Fruit fly (Drosophila melanogaster) whole organism: Measurements from ENCODE around the gene CG6511.

ENCODE experiments used
- CG8478 ChIP-seq: fragments of >200 bp; optimal IDR thresholded peaks from 2 replicates; lab custom pipeline; 2018; ENCODE audit warnings: inconsistent platforms
- Dll ChIP-seq: fragments of >200 bp; optimal IDR thresholded peaks from 2 replicates; lab custom pipeline; 2017
- EcR ChIP-seq, 2 experiments: fragments of >200 bp; optimal IDR thresholded peaks; 2 replicates each; lab custom pipeline; 2017; ENCODE audit warnings: missing biosample characterization in 2 of 2, missing genetic modification characterization in 2 of 2, missing genetic modification reagents in 2 of 2
- pan ChIP-seq: fragments of >200 bp; optimal IDR thresholded peaks from 2 replicates; lab custom pipeline; 2017
- psq ChIP-seq: fragments of >200 bp; optimal IDR thresholded peaks from 2 replicates; lab custom pipeline; 2017
- usp ChIP-seq: fragments of >200 bp; optimal IDR thresholded peaks from 2 replicates; lab custom pipeline; 2017; ENCODE audit warnings: missing biosample characterization, missing genetic modification characterization, mixed read lengths

The CG6511 gene

DNA sequence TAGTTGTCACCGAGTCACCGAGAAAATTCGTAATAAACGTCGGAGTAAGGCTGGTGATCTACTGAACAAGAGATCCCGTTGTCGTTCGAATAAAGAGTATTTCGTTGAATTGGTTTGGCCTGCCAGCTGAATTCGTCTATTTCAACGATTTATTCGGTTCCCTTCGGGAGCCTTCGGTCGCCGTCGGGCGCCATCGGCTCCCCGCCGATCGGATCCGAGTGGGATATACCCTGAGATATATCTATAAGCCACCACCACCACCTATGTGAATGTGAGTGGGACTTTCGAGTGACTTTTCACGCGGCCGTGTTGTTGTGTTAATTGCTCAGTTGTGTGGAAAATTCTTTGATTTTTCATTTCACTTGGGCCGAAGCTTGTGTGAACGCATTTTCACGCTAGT is 24.1 kb downstream of the CG6511 start, which contains the start of gene Prm:
Gene Prm (minus strand): TSS at position 101 of the 400 bp plus-strand sequence.
- TF ChIP-seq EcR (GFP tag; optimal IDR thresholded peaks at IDR 0.05; lab: Kevin White, UChicago) (no peak), CG8478 (no peak), Dll (lab: Kevin White, UChicago) (no peak), psq (lab: Kevin White, UChicago) (no peak), pan (lab: Kevin White, UChicago) (no peak), usp (no peak)

dm6 chr3L:8746519-8746918 is 25.4 kb downstream of the CG6511 start:
- TF ChIP-seq psq (lab: Kevin White, UChicago) (no peak), Dll (lab: Kevin White, UChicago) (no peak), pan (lab: Kevin White, UChicago) (no peak), CG8478 (no peak), usp (no peak), EcR (GFP tag; optimal IDR thresholded peaks at IDR 0.05; lab: Kevin White, UChicago) (no peak)

- no peak for TF ChIP-seq psq (lab: Kevin White, UChicago)
- no peak for TF ChIP-seq Dll (lab: Kevin White, UChicago)
- no peak for TF ChIP-seq CG8478
- no peak for TF ChIP-seq pan (lab: Kevin White, UChicago)
- no peak for TF ChIP-seq EcR (GFP tag; optimal IDR thresholded peaks at IDR 0.05; lab: Kevin White, UChicago)
- no peak for TF ChIP-seq usp
These were observed 27.2 kb downstream of the CG6511 start for dm6 chr3L:8748323-8748722.

DNA sequence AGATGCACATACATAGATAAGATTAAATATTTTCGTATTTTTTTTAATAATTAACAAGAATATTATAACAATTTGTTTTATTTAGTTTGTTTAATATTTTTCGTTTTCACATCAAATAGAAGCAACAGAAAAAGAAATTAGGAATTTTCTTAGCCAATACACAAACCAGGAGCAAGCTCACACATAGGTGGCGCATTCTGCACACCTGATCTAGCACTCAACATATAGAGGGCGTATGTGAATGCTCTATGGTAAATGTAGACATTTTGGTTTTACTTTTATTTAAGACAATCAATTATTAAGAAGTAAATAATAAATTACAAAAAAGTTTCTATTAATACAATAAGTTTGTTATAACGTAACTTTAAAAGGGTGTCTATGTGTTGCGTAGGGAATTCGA is 27.7 kb downstream of the CG6511 start:
- TF ChIP-seq CG8478 (no peak), psq (lab: Kevin White, UChicago) (no peak), EcR (GFP tag; optimal IDR thresholded peaks at IDR 0.05; lab: Kevin White, UChicago) (no peak), usp (no peak), pan (lab: Kevin White, UChicago) (no peak)

DNA sequence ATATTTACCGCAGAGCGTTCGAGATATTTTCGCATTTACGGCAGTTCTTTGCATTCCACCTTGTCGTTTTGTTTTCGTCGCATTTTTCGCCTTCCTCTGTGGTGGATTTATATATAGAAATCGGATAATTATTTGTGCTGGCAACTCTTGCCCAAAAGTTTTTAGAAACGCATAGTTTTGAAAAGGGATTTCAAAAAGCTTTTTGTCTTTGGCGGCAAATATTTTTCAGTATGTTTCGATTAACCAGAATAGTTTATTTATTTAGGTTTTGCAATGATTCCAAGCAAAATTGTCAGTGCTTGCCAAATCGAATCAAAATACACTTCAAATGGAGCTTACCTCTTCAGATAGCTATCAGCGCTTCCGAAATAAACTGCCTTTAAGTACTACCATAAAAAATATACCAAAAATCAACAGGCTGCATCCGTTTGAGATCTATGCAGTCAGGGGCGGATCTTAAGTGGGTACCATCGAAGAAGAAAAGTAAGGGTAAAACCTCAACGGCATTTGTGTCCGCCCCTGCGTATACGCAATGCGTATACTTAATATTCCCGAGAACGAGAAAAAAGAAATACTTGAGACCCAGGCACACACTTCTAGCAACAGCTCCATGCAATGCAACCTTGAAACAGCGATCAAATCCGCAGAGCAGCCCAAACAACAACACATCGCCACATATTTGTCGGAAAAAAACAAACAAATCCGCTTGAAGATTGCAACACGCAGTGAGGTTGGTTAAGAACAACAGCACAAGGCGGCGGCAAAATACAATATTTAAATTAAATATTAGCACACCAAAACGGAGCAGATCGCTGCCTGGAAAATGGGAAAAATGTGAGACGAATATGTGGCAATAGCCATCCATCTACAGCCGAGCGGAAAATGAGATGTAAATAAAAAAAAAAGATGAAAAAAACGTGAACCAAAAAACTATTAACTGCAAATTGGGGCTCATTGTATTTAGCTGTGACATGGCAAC is 28.8 kb downstream of the CG6511 start, which contains the start of gene CG13306:
Gene CG13306 (minus strand): TSS at position 51 of the 979 bp plus-strand sequence.
- TF ChIP-seq EcR (GFP tag; optimal IDR thresholded peaks at IDR 0.05; lab: Kevin White, UChicago): no peak
- no peak for TF ChIP-seq Dll (lab: Kevin White, UChicago)
- no peak for TF ChIP-seq pan (lab: Kevin White, UChicago)
- no peak for TF ChIP-seq psq (lab: Kevin White, UChicago)
- TF ChIP-seq CG8478: no peak
- TF ChIP-seq usp: no peak

- TF ChIP-seq CG8478 (no peak), EcR (GFP tag; optimal IDR thresholded peaks at IDR 0.05; lab: Kevin White, UChicago) (no peak), Dll (lab: Kevin White, UChicago) (no peak), psq (lab: Kevin White, UChicago) (no peak), usp (no peak), pan (lab: Kevin White, UChicago) (no peak)
These were observed 30.1 kb downstream of the CG6511 start for dm6 chr3L:8751262-8751661.

DNA sequence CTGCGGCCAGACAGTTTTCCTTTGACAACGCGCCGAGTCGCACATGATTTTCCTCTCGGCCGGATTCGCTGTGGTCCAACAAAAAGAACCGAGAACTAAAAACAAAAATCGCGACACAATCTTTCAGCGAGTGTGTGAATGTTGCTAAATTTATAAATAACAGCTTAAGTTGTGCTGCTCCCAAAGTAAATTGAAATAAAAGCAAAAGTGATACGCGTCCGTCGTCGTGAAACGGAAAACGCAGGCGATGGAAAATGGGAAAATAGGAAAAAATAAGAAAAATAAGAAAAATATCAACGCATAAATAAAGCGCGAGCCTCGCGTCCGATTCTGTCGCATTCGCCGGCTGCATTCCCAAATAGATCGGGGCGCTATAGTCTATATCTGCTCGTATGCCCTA is 32.5 kb downstream of the CG6511 start, which contains the start of gene Fhos:
Gene Fhos (plus strand): TSS at position 28 of the 400 bp plus-strand sequence.
- TF ChIP-seq Dll (lab: Kevin White, UChicago): no peak
- TF ChIP-seq EcR (GFP tag; optimal IDR thresholded peaks at IDR 0.05; lab: Kevin White, UChicago): no peak
- no peak for TF ChIP-seq pan (lab: Kevin White, UChicago)
- TF ChIP-seq usp: no peak
- no peak for TF ChIP-seq CG8478
- no peak for TF ChIP-seq psq (lab: Kevin White, UChicago)

DNA sequence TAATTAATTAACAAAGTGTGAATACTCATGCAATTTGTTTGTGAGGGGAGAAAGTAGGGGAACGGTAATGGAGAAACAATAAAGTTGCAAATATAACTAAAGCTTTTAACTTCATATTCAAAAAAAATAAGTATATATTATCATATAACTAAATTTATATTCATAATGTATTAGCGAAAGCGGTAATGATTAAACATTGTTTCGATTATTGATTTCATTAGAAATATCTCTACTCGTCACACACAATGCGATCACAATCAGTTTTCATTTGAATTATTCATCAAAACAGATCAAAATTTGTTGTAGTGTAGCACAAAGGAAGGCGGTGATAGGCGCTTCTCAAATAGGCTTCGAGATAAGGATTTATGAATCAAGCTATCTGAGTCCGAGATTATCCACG is 34.6 kb downstream of the CG6511 start, which contains the start of gene CG6576:
Gene CG6576 (plus strand): TSS at position 301 of the 400 bp plus-strand sequence.
- TF ChIP-seq CG8478 (no peak), pan (lab: Kevin White, UChicago) (no peak), psq (lab: Kevin White, UChicago) (no peak), EcR (GFP tag; optimal IDR thresholded peaks at IDR 0.05; lab: Kevin White, UChicago) (no peak), Dll (lab: Kevin White, UChicago) (no peak), usp (no peak)

DNA sequence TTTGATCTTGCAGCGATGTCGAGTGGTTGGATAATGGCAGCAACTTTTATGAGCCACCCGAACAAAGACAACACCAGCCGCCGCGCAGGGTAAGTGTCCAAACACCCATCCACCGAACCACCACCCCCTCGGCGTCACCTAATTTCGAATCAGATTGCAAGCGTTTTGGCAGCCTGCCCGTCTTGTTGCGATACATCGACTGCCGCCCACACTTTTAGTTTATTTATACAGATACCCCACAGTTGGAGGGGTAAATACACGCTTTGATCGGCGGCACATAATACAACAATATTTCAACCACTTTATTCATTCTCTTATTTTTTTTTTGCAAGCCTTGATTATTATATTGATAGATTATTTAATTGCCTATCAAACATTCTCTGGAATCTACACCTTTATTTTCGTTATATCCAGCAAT is 41.9 kb downstream of the CG6511 start:
- TF ChIP-seq Dll (lab: Kevin White, UChicago) (no peak), pan (lab: Kevin White, UChicago) (no peak), usp (no peak), EcR (GFP tag; optimal IDR thresholded peaks at IDR 0.05; lab: Kevin White, UChicago) (no peak), CG8478 (no peak), psq (lab: Kevin White, UChicago) (no peak)

dm6 chr3L:8763794-8764193 is 42.7 kb downstream of the CG6511 start:
- TF ChIP-seq pan (lab: Kevin White, UChicago) (peak; percentile 94), usp (no peak)

dm6 chr3L:8765493-8765892 is 44.4 kb downstream of the CG6511 start:
- TF ChIP-seq usp (no peak), pan (lab: Kevin White, UChicago) (no peak), CG8478 (no peak)

dm6 chr3L:8765969-8766538 is 44.9 kb downstream of the CG6511 start:
- TF ChIP-seq Dll (lab: Kevin White, UChicago) (peak; percentile 3), EcR (GFP tag; optimal IDR thresholded peaks at IDR 0.05; lab: Kevin White, UChicago) (no peak)
